Worm (Caenorhabditis elegans): Measurements from ENCODE around the gene ZK105.5.
"Not testable (repeated sequence)": the region's sequence is repeated elsewhere in the genome, so short reads cannot be mapped to it uniquely, and the experiment has no call there.

Gene ZK105.5

DNA sequence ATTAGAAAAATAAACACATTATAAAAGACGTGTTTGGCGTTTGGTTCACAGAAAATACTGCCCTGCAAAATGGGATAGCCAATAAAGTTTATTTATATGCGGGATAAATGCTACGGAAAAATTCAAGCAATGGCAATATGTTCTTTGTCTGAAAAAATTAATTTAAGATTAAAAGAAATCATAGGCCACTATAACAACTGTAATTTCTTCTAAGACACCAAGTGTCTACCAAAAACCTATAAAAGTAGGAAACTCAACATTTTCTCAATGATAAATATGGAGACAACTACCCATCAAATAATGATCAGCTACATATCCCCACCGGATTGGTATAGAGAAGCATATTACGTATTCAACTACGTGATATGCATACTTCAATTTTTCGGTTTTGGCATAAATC is 12.2 kb downstream of the ZK105.5 start, which contains the start of gene srw-3:
TSS of gene srw-3 (plus strand) at position 301 of the 400 bp plus-strand sequence.
- TF ChIP-seq tbx-9 (tag; optimal IDR thresholded peaks at IDR 0.05; ENCODE audit: borderline replicate concordance) (no peak), hmg-1.2 (GFP tag; IDR thresholded peaks at IDR 0.05) (no peak), C17E4.6 (GFP tag; IDR thresholded peaks at IDR 0.05) (no peak), B0336.3 (GFP tag; IDR thresholded peaks at IDR 0.05) (no peak), Y67H2A.10 (GFP tag; conservative IDR thresholded peaks at IDR 0.05) (no peak), lin-40 (tag; optimal IDR thresholded peaks at IDR 0.05) (no peak), egrh-3 (GFP tag; IDR thresholded peaks at IDR 0.05) (no peak), madf-10 (tag; optimal IDR thresholded peaks at IDR 0.05) (no peak), mcd-1 (GFP tag; IDR thresholded peaks at IDR 0.05) (no peak), dox-1 (GFP tag; IDR thresholded peaks at IDR 0.05) (no peak), F23B12.7 (tag; optimal IDR thresholded peaks at IDR 0.05; ENCODE audit: insufficient read depth) (no peak), cebp-2 (GFP tag; IDR thresholded peaks at IDR 0.05) (no peak), aptf-3 (GFP tag; IDR thresholded peaks at IDR 0.05) (no peak), ceh-91 (GFP tag; IDR thresholded peaks at IDR 0.05) (no peak), ceh-27 (GFP tag; optimal IDR thresholded peaks at IDR 0.05) (no peak), efl-1 (GFP tag; optimal IDR thresholded peaks at IDR 0.05) (no peak), K11D2.4 (GFP tag; IDR thresholded peaks at IDR 0.05) (no peak), hlh-12 (tag; optimal IDR thresholded peaks at IDR 0.05) (no peak)

- TF ChIP-seq nfya-2, madf-3, F37B4.10 (GFP tag; IDR thresholded peaks at IDR 0.05): not testable (repeated sequence)
Measured at ce11 chrV:7703536-7703935, 14.0 kb downstream of the ZK105.5 start, which contains the start of gene srsx-40. Gene srsx-40, minus strand, starts transcription at chrV:7703636.

DNA sequence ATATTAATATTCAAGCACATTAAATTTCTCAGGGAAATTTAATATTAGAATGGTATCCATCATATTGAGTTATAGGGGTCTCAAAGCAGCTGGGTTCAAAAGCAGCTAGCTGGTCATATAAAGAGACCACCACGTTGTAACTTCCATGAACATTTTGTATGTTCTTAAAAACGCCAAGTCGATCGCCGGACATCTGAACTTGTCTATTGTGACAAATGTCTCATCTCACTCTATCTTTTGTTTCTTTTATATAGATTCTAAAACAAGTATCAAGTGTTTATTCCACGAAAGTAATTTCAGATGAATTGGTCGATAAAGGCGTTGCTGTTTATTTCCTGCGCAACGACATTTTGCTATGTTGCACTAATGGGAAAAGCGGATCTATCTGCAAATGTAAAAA is 20.7 kb downstream of the ZK105.5 start, which contains the start of gene ZK105.3:
TSS of gene ZK105.3 (plus strand) at position 301 of the 400 bp plus-strand sequence.
- TF ChIP-seq ztf-3 (GFP tag; optimal IDR thresholded peaks at IDR 0.05) = no peak
- no peak for TF ChIP-seq ceh-100 (GFP tag; IDR thresholded peaks at IDR 0.05)
- TF ChIP-seq lin-40 (tag; optimal IDR thresholded peaks at IDR 0.05) = no peak
- no peak for TF ChIP-seq lir-1 (GFP tag; conservative IDR thresholded peaks at IDR 0.05)
- TF ChIP-seq T26A5.8 (tag; optimal IDR thresholded peaks at IDR 0.05) = no peak
- TF ChIP-seq B0035.1 (tag; optimal IDR thresholded peaks at IDR 0.05) = no peak
- TF ChIP-seq let-526 (GFP tag; IDR thresholded peaks at IDR 0.05) = no peak
- no peak for TF ChIP-seq F33H1.4 (GFP tag; IDR thresholded peaks at IDR 0.05)
- TF ChIP-seq ets-4 (GFP tag; optimal IDR thresholded peaks at IDR 0.05) = no peak
- TF ChIP-seq nhr-179 (tag; optimal IDR thresholded peaks at IDR 0.05) = no peak
- TF ChIP-seq sptf-2 (GFP tag; optimal IDR thresholded peaks at IDR 0.05) = no peak
- TF ChIP-seq ztf-25 (GFP tag; IDR thresholded peaks at IDR 0.05) = no peak
- no peak for TF ChIP-seq F10E7.11 (tag; optimal IDR thresholded peaks at IDR 0.05)
- TF ChIP-seq Y79H2A.3 (GFP tag; conservative IDR thresholded peaks at IDR 0.05) = no peak
- TF ChIP-seq xnd-1 (tag; optimal IDR thresholded peaks at IDR 0.05) = no peak
- no peak for TF ChIP-seq aptf-3 (GFP tag; IDR thresholded peaks at IDR 0.05)
- no peak for TF ChIP-seq Y95B8A.8 (GFP tag; IDR thresholded peaks at IDR 0.05)

DNA sequence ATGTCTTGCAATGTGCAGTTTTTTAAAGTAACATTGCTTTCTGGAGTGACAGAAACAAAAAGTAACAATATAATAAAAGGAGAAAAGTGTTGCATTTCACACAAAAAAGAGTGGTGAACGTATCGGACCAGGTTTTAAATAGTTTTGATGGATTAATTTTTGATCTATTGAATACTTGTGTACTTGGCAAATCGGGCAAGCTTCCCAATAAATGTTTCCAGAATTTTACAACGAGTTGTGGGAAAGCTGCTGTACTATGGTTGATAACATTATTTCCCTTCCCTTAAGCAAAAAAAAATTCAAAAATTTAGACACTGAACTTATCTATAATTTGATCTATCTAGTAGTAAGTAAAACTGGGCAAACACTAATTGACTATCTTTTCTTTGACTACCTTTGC is 24.1 kb downstream of the ZK105.5 start, which contains the start of gene C12D5.10:
TSS of gene C12D5.10 (minus strand) at position 101 of the 400 bp plus-strand sequence.
- TF ChIP-seq tlf-1 (GFP tag; optimal IDR thresholded peaks at IDR 0.05) (no peak), hlh-26 (GFP tag; conservative IDR thresholded peaks at IDR 0.05) (no peak), efl-1 (GFP tag; optimal IDR thresholded peaks at IDR 0.05) (no peak), mel-28 (tag; optimal IDR thresholded peaks at IDR 0.05; ENCODE audit: borderline replicate concordance) (no peak), fkh-3 (tag; optimal IDR thresholded peaks at IDR 0.05) (no peak), lag-1 (GFP tag; IDR thresholded peaks at IDR 0.05) (no peak), ztf-3 (GFP tag; optimal IDR thresholded peaks at IDR 0.05) (no peak), aptf-3 (GFP tag; IDR thresholded peaks at IDR 0.05) (no peak), egl-18 (GFP tag; IDR thresholded peaks at IDR 0.05) (no peak)

Measured in whole organism, young adult.